Worm (Caenorhabditis elegans) whole organism, L2 larva: Measurements from ENCODE around the gene Y7A5A.9.

Source experiments
- C34F6.9 ChIP-seq: fragments of 150-350 bp; optimal IDR thresholded peaks from 2 replicates; lab custom pipeline; 2014; ENCODE audit warnings: missing biosample characterization, missing genetic modification characterization
- R02D3.7 ChIP-seq: fragments of 150-350 bp; optimal IDR thresholded peaks from 2 replicates; lab custom pipeline; 2014; ENCODE audit warnings: missing biosample characterization, missing genetic modification characterization
- Y55F3AM.14 ChIP-seq: fragments of 200-800 bp; sonication (Bioruptor generic); optimal IDR thresholded peaks from 2 replicates; lab custom pipeline; 2018; ENCODE audit warnings: mild to moderate bottlenecking, missing genetic modification characterization, missing compliant biosample characterization
- ZK546.5 ChIP-seq: sonication (generic microtip); optimal IDR thresholded peaks from 2 replicates; lab custom pipeline; 2017; ENCODE audit warnings: missing biosample characterization, missing genetic modification characterization
- alr-1 ChIP-seq: fragments of 150-350 bp; optimal IDR thresholded peaks from 2 replicates; lab custom pipeline; 2014; ENCODE audit warnings: missing biosample characterization, missing genetic modification characterization
- ama-1 ChIP-seq: fragments of 150-350 bp; optimal IDR thresholded peaks from 2 replicates; lab custom pipeline; 2018; ENCODE audit warnings: inconsistent platforms
- ceh-16 ChIP-seq: fragments of 150-350 bp; optimal IDR thresholded peaks from 2 replicates; lab custom pipeline; 2014; ENCODE audit warnings: missing biosample characterization, missing genetic modification characterization
- ceh-82 ChIP-seq: fragments of 150-350 bp; optimal IDR thresholded peaks from 2 replicates; lab custom pipeline; 2014; ENCODE audit warnings: missing biosample characterization, missing genetic modification characterization
- crh-2 ChIP-seq: sonication (generic microtip); optimal IDR thresholded peaks from 2 replicates; lab custom pipeline; 2017; ENCODE audit warnings: missing biosample characterization, missing genetic modification characterization
- egl-27 ChIP-seq: sonication (generic microtip); optimal IDR thresholded peaks from 3 replicates; lab custom pipeline; 2017; ENCODE audit warnings: missing biosample characterization, missing genetic modification reagents, missing genetic modification characterization
- elt-3 ChIP-seq: sonication (generic microtip); optimal IDR thresholded peaks from 2 replicates; lab custom pipeline; 2017; ENCODE audit warnings: missing biosample characterization, missing genetic modification characterization
- fos-1 ChIP-seq: fragments of 150-350 bp; optimal IDR thresholded peaks from 2 replicates; lab custom pipeline; 2014; ENCODE audit warnings: missing biosample characterization, missing genetic modification characterization
- gmeb-1 ChIP-seq: fragments of 150-350 bp; optimal IDR thresholded peaks from 2 replicates; lab custom pipeline; 2014; ENCODE audit warnings: missing biosample characterization, missing genetic modification characterization
- lin-11 ChIP-seq: fragments of 150-350 bp; sonication (generic microtip); optimal IDR thresholded peaks from 2 replicates; lab custom pipeline; 2014; ENCODE audit warnings: missing biosample characterization, missing genetic modification characterization, inconsistent platforms, mixed read lengths
- lin-13 ChIP-seq: fragments of 150-350 bp; optimal IDR thresholded peaks from 2 replicates; lab custom pipeline; 2014; ENCODE audit warnings: missing biosample characterization, missing genetic modification reagents, missing genetic modification characterization
- lin-39 ChIP-seq: fragments of 150-350 bp; optimal IDR thresholded peaks from 2 replicates; lab custom pipeline; 2014; ENCODE audit warnings: missing biosample characterization, missing genetic modification reagents, missing genetic modification characterization
- mab-5 ChIP-seq: fragments of 150-350 bp; optimal IDR thresholded peaks from 2 replicates; lab custom pipeline; 2014; ENCODE audit warnings: missing biosample characterization, missing genetic modification characterization
- mbf-1 ChIP-seq: sonication (generic microtip); optimal IDR thresholded peaks from 2 replicates; lab custom pipeline; 2017; ENCODE audit warnings: missing biosample characterization, missing genetic modification characterization
- mdl-1 ChIP-seq, 2 experiments: fragments of 150-350 bp in 1 of 2; sonication (generic microtip) in 1 of 2; optimal IDR thresholded peaks; 2 replicates each; lab custom pipeline; 2017; ENCODE audit warnings: missing biosample characterization in 2 of 2, missing genetic modification characterization in 2 of 2
- nhr-12 ChIP-seq: fragments of 150-350 bp; optimal IDR thresholded peaks from 2 replicates; lab custom pipeline; 2014; ENCODE audit warnings: missing biosample characterization, missing genetic modification characterization
- nhr-129 ChIP-seq: fragments of 150-350 bp; optimal IDR thresholded peaks from 2 replicates; lab custom pipeline; 2014; ENCODE audit warnings: missing biosample characterization, missing genetic modification characterization
- nhr-21 ChIP-seq: fragments of 150-350 bp; optimal IDR thresholded peaks from 2 replicates; lab custom pipeline; 2014; ENCODE audit warnings: missing biosample characterization, missing genetic modification characterization
- nhr-23 ChIP-seq: fragments of 150-350 bp; optimal IDR thresholded peaks from 2 replicates; lab custom pipeline; 2014; ENCODE audit warnings: missing biosample characterization, missing genetic modification reagents, missing genetic modification characterization
- nhr-237 ChIP-seq: fragments of 150-350 bp; optimal IDR thresholded peaks from 2 replicates; lab custom pipeline; 2014; ENCODE audit warnings: missing biosample characterization, missing genetic modification characterization
- nhr-25 ChIP-seq: fragments of 150-350 bp; sonication (generic microtip); optimal IDR thresholded peaks from 3 replicates; lab custom pipeline; 2014; ENCODE audit warnings: missing biosample characterization, missing genetic modification characterization
- peb-1 ChIP-seq: fragments of 150-350 bp; optimal IDR thresholded peaks from 2 replicates; lab custom pipeline; 2014; ENCODE audit warnings: missing biosample characterization, missing genetic modification characterization
- sem-4 ChIP-seq: fragments of 150-350 bp; optimal IDR thresholded peaks from 2 replicates; lab custom pipeline; 2014; ENCODE audit warnings: missing biosample characterization, missing genetic modification reagents, missing genetic modification characterization
- skn-1 ChIP-seq: sonication (generic microtip); optimal IDR thresholded peaks from 2 replicates; lab custom pipeline; 2017; ENCODE audit warnings: missing biosample characterization, missing genetic modification characterization
- sma-9 ChIP-seq, 2 experiments: fragments of 150-350 bp in 1 of 2; sonication (generic microtip) in 1 of 2; optimal IDR thresholded peaks; 2 replicates each; lab custom pipeline; 2014 to 2016; ENCODE audit warnings: missing genetic modification characterization in 2 of 2, mild to moderate bottlenecking in 1 of 2, missing biosample characterization in 1 of 2, missing compliant biosample characterization in 1 of 2, missing genetic modification reagents in 1 of 2, moderate library complexity in 1 of 2
- snpc-4 ChIP-seq: fragments of 150-350 bp; optimal IDR thresholded peaks from 2 replicates; lab custom pipeline; 2014; ENCODE audit warnings: missing biosample characterization, missing genetic modification characterization
- unc-39 ChIP-seq: fragments of 150-350 bp; optimal IDR thresholded peaks from 2 replicates; lab custom pipeline; 2014; ENCODE audit warnings: missing biosample characterization, missing genetic modification characterization
- unc-62 ChIP-seq: fragments of 150-350 bp; optimal IDR thresholded peaks from 2 replicates; lab custom pipeline; 2014; ENCODE audit warnings: missing biosample characterization, missing genetic modification reagents, missing genetic modification characterization
- ztf-1 ChIP-seq: fragments of 200-800 bp; sonication (Bioruptor generic); conservative IDR thresholded peaks from 2 replicates; pipeline ENCODE4 v1.3.6; 2022; ENCODE audit warnings: missing genetic modification characterization, missing compliant biosample characterization

Gene Y7A5A.9

DNA sequence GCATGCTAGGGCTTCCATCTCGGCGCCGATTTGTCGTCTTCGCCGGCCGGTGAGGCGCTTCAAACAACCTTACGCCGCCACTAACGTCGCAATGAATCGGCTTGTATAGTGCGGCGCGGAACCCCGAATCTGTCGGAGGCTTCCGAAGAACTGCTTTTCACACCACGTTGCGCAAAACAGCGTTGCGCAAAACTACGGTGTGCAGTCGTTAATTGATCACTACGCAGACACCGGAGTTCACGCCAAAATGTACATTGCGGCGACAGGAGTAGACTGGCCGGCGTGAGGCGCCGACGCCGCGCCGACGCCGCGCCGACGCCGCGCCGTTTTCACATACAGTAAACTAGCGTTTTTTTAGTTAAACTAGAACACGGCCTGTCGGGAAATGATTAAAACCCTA lies 25.1 kb upstream of the Y7A5A.9 start:
- TF ChIP-seq nhr-129 (tag; lab: Kevin White, UChicago) (no peak), lin-13 (GFP tag; lab: Kevin White, UChicago) (no peak), nhr-23 (tag; lab: Kevin White, UChicago) (no peak), lin-11 (tag; lab: Kevin White, UChicago) (no peak), elt-3 (tag; lab: Kevin White, UChicago) (no peak), lin-39 (tag; lab: Kevin White, UChicago) (no peak), Y55F3AM.14 (no peak), sem-4 (tag; lab: Kevin White, UChicago) (no peak), mbf-1 (tag; lab: Kevin White, UChicago) (no peak), sma-9 (GFP tag; optimal IDR thresholded peaks at IDR 0.05; lab: Kevin White, UChicago) (no peak), sma-9 (tag; optimal IDR thresholded peaks at IDR 0.05; lab: Kevin White, UChicago) (no peak), ZK546.5 (tag; lab: Kevin White, UChicago) (no peak), C34F6.9 (tag; lab: Kevin White, UChicago) (no peak), skn-1 (tag; lab: Kevin White, UChicago) (no peak), nhr-12 (tag; lab: Kevin White, UChicago) (no peak)

DNA sequence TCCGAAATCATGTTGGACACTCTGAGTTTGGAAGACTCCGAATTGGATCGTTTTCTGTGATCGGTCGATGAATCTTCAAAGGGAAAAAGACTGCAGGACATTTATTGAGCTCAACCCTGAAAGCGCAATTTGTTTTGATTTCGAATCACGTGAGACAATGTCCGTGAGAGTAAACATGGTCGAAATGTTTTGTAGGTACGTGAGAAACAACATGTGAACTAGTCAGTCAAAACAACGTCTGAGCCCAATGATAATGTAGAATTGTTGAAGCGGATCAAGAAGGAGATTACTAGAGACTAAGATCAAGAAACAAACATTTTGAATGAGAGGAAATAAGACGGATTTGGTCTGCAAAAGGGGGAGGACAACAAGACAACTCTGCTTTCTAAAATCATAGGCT lies 22.9 kb upstream of the Y7A5A.9 start, which contains the start of gene Y7A5A.7:
TSS of gene Y7A5A.7 (minus strand) at position 101 of the 400 bp plus-strand sequence.
- no peak for TF ChIP-seq snpc-4
- no peak for TF ChIP-seq nhr-12 (tag; lab: Kevin White, UChicago)
- TF ChIP-seq, all 48 proteins: peak for 0

DNA sequence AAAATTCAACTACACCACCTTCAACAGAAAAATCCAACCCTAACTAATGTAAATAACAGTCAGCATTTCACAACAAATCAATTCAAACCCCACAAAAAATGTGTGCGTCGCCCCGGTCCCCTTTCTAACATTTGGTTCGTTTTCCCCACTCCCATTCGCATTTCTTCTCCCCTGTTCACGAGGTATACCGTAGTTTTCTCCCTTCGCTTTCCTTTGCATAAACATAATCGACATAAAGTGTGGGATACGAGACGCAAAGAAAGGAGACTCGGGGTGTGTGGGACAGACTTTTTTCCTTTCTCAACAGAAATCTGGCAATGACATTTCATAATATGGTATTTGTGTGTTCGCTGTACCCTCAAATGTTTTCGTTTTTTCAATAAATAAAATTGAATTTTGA lies 15.6 kb upstream of the Y7A5A.9 start:
- no peak for TF ChIP-seq nhr-237 (tag; lab: Kevin White, UChicago)
- TF ChIP-seq elt-3 (tag; lab: Kevin White, UChicago): no peak
- no peak for TF ChIP-seq mbf-1 (tag; lab: Kevin White, UChicago)
- TF ChIP-seq unc-62 (GFP tag; lab: Kevin White, UChicago): no peak
- TF ChIP-seq ama-1 (lab: Kevin White, UChicago): no peak
- TF ChIP-seq gmeb-1 (tag; lab: Kevin White, UChicago): no peak
- TF ChIP-seq skn-1 (tag; lab: Kevin White, UChicago): no peak
- TF ChIP-seq crh-2 (tag; lab: Kevin White, UChicago): no peak
- TF ChIP-seq sma-9 (GFP tag; optimal IDR thresholded peaks at IDR 0.05; lab: Kevin White, UChicago): no peak
- no peak for TF ChIP-seq sma-9 (tag; optimal IDR thresholded peaks at IDR 0.05; lab: Kevin White, UChicago)
- TF ChIP-seq mdl-1 (tag; optimal IDR thresholded peaks at IDR 0.05; lab: Kevin White, UChicago): no peak
- no peak for TF ChIP-seq ztf-1 (GFP tag; lab: Robert Waterston, UW)
- no peak for TF ChIP-seq egl-27 (tag; lab: Kevin White, UChicago)
- TF ChIP-seq R02D3.7: no peak
- TF ChIP-seq nhr-129 (tag; lab: Kevin White, UChicago): no peak
- TF ChIP-seq nhr-23 (tag; lab: Kevin White, UChicago): no peak

DNA sequence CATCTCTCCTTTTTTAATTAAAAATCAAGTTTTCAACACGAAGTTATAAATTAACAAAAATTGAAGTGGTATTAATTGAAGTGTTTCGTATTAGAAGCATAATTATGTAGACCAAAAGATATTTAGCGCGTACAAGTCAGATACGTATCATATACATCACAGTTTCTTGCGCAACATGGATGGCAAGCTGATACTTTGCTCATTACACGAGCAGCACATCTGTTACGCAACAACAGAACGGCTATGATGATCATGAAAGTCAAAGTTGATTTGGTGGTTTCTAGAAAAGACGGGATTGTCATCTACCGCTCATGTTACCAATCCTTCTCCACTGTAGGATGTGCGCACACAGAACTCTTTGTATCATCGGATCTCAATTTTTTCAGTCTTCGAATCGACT lies 12.4 kb upstream of the Y7A5A.9 start:
- no peak for TF ChIP-seq nhr-25 (tag; lab: Kevin White, UChicago)
- TF ChIP-seq mab-5: no peak
- TF ChIP-seq mbf-1 (tag; lab: Kevin White, UChicago): no peak
- no peak for TF ChIP-seq ztf-1 (GFP tag; lab: Robert Waterston, UW)
- TF ChIP-seq fos-1: no peak
- TF ChIP-seq peb-1 (tag; lab: Kevin White, UChicago): no peak

DNA sequence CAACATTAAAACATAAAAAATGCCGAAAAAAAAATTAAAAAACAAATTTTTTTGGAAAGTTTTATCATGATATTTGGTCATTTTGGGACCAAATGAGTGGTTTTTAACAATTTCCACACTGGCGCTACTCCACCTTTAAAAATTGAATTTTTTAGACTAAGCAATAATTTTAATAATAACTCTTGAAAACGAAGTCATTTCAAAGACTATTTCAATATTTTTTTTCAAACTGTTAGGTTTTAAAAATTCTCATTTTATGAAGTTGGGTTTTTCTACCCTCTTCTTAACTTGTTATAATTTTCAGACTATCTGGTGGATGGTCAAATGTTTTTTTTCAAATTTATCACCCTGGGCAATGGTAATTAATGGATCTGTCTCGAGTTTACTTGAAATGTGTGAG lies 4.8 kb upstream of the Y7A5A.9 start, which contains the start of gene Y7A5A.8:
TSS of gene Y7A5A.8 (plus strand) at position 301 of the 400 bp plus-strand sequence.
- TF ChIP-seq ceh-16 (no peak), ceh-82 (tag; lab: Kevin White, UChicago) (no peak), ama-1 (lab: Kevin White, UChicago) (no peak), mdl-1 (tag; optimal IDR thresholded peaks at IDR 0.05; lab: Kevin White, UChicago) (no peak), nhr-21 (no peak), snpc-4 (no peak), skn-1 (tag; lab: Kevin White, UChicago) (no peak), mbf-1 (tag; lab: Kevin White, UChicago) (no peak), nhr-129 (tag; lab: Kevin White, UChicago) (no peak), nhr-237 (tag; lab: Kevin White, UChicago) (no peak), unc-39 (tag; lab: Kevin White, UChicago) (no peak), alr-1 (tag; lab: Kevin White, UChicago) (no peak)
